Fruit fly (Drosophila melanogaster): ENCODE data around the gene Gr28b.

Gr28b gene

dm6 chr2L:7424907-7425689 lies 36.9 kb downstream of the Gr28b start:
- TF ChIP-seq pb (GFP tag; optimal IDR thresholded peaks at IDR 0.05) (peak; percentile 55), NFAT (GFP tag; IDR thresholded peaks at IDR 0.05) (peak; percentile 86), tin (GFP tag; optimal IDR thresholded peaks at IDR 0.05) (peak; percentile 26), hkb (optimal IDR thresholded peaks at IDR 0.05) (no peak), hkb (GFP tag; IDR thresholded peaks at IDR 0.05) (peak; percentile 63; the same call in 1 of the 2 replicates), dpn (GFP tag; optimal IDR thresholded peaks at IDR 0.05) (peak; percentile 56 to 61), Antp (GFP tag; optimal IDR thresholded peaks at IDR 0.05) (peak; percentile 71), vfl (GFP tag; optimal IDR thresholded peaks at IDR 0.05) (peak; percentile 77), fd3F (GFP tag; optimal IDR thresholded peaks at IDR 0.05) (peak; percentile 51), HHEX (GFP tag; optimal IDR thresholded peaks at IDR 0.05) (peak; percentile 14), wdn (GFP tag; IDR thresholded peaks at IDR 0.05) (peak; percentile 82), MBD-R2 (GFP tag; IDR thresholded peaks at IDR 0.05) (peak; percentile 62; the same call in 1 of the 2 replicates), nau (GFP tag; optimal IDR thresholded peaks at IDR 0.05) (peak; percentile 26), lbe (GFP tag; optimal IDR thresholded peaks at IDR 0.05) (peak; percentile 68), HLH54F (GFP tag; optimal IDR thresholded peaks at IDR 0.05) (peak; percentile 86), CG2712 (tag; optimal IDR thresholded peaks at IDR 0.05) (peak; percentile 30), CG10431 (GFP tag; optimal IDR thresholded peaks at IDR 0.05) (no peak), crol (GFP tag; IDR thresholded peaks at IDR 0.05) (0 out of 2 replicates have a peak, but pooled peaks have one; percentile 18), CG2120 (GFP tag; optimal IDR thresholded peaks at IDR 0.05) (peak; percentile 96), CG14860 (GFP tag; IDR thresholded peaks at IDR 0.05; ENCODE audit: partially characterized antibody) (no peak), MTF-1 (GFP tag; optimal IDR thresholded peaks at IDR 0.05; ENCODE audit: borderline replicate concordance) (peak; percentile 5), caup (GFP tag; optimal IDR thresholded peaks at IDR 0.05; ENCODE audit: severe bottlenecking) (peak; percentile 75), CHES-1-like (GFP tag; optimal IDR thresholded peaks at IDR 0.05) (peak; percentile 78), ase (GFP tag; IDR thresholded peaks at IDR 0.05) (0 out of 3 replicates have a peak, but pooled peaks have one; percentile 8), GATAe (GFP tag; conservative IDR thresholded peaks at IDR 0.05) (no peak), CG9932 (GFP tag; IDR thresholded peaks at IDR 0.05) (peak; percentile 94), lmd (GFP tag; IDR thresholded peaks at IDR 0.05) (peak; percentile 81), Aef1 (GFP tag; IDR thresholded peaks at IDR 0.05) (peak; percentile 70), jumu (GFP tag; optimal IDR thresholded peaks at IDR 0.05) (peak; percentile 42), CG3995 (GFP tag; optimal IDR thresholded peaks at IDR 0.05) (peak; percentile 34), CG7839 (tag; optimal IDR thresholded peaks at IDR 0.05) (peak; percentile 61), ftz-f1 (GFP tag; optimal IDR thresholded peaks at IDR 0.05) (peak; percentile 50), Gug (GFP tag; IDR thresholded peaks at IDR 0.05) (peak; percentile 76; the same call in 2 of the 4 replicates), CG10959 (GFP tag; IDR thresholded peaks at IDR 0.05) (0 out of 2 replicates have a peak, but pooled peaks have one; percentile 28), CG9215 (GFP tag; IDR thresholded peaks at IDR 0.05) (peak; percentile 83), CG31224 (GFP tag; IDR thresholded peaks at IDR 0.05) (peak; percentile 73), jigr1 (GFP tag; IDR thresholded peaks at IDR 0.05) (no peak), Bgb (GFP tag; IDR thresholded peaks at IDR 0.05; ENCODE audit: partially characterized antibody) (no peak), chif (GFP tag; optimal IDR thresholded peaks at IDR 0.05) (peak in 1 of 2 experiments; percentile 35), CG18764 (GFP tag; optimal IDR thresholded peaks at IDR 0.05) (no peak), CG12299 (tag; optimal IDR thresholded peaks at IDR 0.05) (no peak), CG12744 (GFP tag; optimal IDR thresholded peaks at IDR 0.05) (peak; percentile 45), emc (GFP tag; optimal IDR thresholded peaks at IDR 0.05) (peak; percentile 57), Dref (GFP tag; IDR thresholded peaks at IDR 0.05) (0 out of 2 replicates have a peak, but pooled peaks have one; percentile 31), CG15514 (GFP tag; optimal IDR thresholded peaks at IDR 0.05) (peak; percentile 67), NK7.1 (GFP tag; optimal IDR thresholded peaks at IDR 0.05) (peak; percentile 39), ap (GFP tag; IDR thresholded peaks at IDR 0.05) (no peak), CG15696 (tag; optimal IDR thresholded peaks at IDR 0.05) (no peak), CG3163 (GFP tag; optimal IDR thresholded peaks at IDR 0.05) (peak; percentile 27)
